Worm (Caenorhabditis elegans): ENCODE measurements around the gene sru-30.

The sru-30 gene

DNA sequence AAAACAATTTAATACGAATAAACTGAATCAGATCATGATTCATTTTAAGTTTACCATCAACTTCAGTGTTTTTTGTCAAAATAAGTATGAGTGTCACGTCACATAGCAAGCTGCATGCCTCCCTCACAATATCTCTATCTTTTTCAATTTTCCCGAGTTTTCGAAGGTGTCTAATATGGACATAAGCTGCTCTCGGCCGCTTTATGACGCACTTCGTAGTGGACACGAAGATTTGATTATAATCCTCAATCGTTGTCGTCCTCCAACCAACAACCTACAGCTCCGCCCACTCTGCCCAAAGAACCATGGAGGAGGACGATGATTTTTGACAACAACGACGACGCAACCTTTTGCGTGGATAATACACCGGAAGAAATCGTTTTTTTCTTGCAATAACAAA, 17.6 kb upstream of the sru-30 start:
- no peak for TF ChIP-seq ceh-31 (tag; optimal IDR thresholded peaks at IDR 0.05)
- peak; percentile 37 for TF ChIP-seq unc-42 (tag; optimal IDR thresholded peaks at IDR 0.05)
- no peak for TF ChIP-seq elt-4 (tag; optimal IDR thresholded peaks at IDR 0.05)
- TF ChIP-seq ceh-6 (GFP tag; optimal IDR thresholded peaks at IDR 0.05) = no peak

- no peak for TF ChIP-seq ceh-14 (tag; optimal IDR thresholded peaks at IDR 0.05)
- no peak for TF ChIP-seq pha-2 (tag; optimal IDR thresholded peaks at IDR 0.05)
- TF ChIP-seq ceh-19 (GFP tag; optimal IDR thresholded peaks at IDR 0.05) = no peak
- no peak for TF ChIP-seq hlh-15 (tag; optimal IDR thresholded peaks at IDR 0.05)
- TF ChIP-seq elt-4 (tag; optimal IDR thresholded peaks at IDR 0.05) = no peak
- TF ChIP-seq hlh-13 (GFP tag; optimal IDR thresholded peaks at IDR 0.05) = no peak
- TF ChIP-seq mec-3 (tag; optimal IDR thresholded peaks at IDR 0.05; ENCODE audit: borderline replicate concordance) = no peak
- no peak for TF ChIP-seq fkh-6 (tag; optimal IDR thresholded peaks at IDR 0.05)
- TF ChIP-seq hlh-6 (tag; optimal IDR thresholded peaks at IDR 0.05) = no peak
- TF ChIP-seq pag-3 (tag; optimal IDR thresholded peaks at IDR 0.05; ENCODE audit: borderline replicate concordance) = no peak
- TF ChIP-seq C38D4.7 (GFP tag; optimal IDR thresholded peaks at IDR 0.05) = no peak
These were observed 17.1 kb upstream of the sru-30 start, which contains the start of gene F46B6.9 for ce11 chrV:9796562-9796961. F46B6.9 (plus strand) TSS chrV:9796862.

DNA sequence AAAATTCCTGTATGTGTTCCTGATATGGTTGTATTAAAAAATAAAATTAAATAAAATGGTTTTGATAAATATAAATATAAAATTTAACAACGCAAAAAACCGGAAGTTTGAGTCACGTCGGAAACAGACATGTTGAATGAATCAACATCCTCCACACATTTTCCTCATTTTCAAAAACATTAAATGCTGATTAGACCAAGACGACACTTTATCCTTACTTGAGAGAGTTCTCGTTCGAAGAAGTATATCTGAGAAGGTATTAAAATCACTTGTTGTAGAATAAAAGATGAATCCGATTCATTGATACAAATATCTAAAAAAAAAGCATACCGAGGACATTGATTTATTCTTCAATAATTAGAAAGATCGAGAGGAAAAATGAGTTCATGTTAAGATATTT, 15.4 kb upstream of the sru-30 start:
- no peak for TF ChIP-seq fkh-10 (GFP tag; optimal IDR thresholded peaks at IDR 0.05)
- no peak for TF ChIP-seq elt-2 (tag; optimal IDR thresholded peaks at IDR 0.05)
- TF ChIP-seq ahr-1 (tag; optimal IDR thresholded peaks at IDR 0.05) = no peak
- TF ChIP-seq ceh-9 (tag; optimal IDR thresholded peaks at IDR 0.05) = no peak
- no peak for TF ChIP-seq pha-2 (tag; optimal IDR thresholded peaks at IDR 0.05)
- TF ChIP-seq C08G9.2 (tag; optimal IDR thresholded peaks at IDR 0.05) = no peak
- TF ChIP-seq syd-9 (tag; optimal IDR thresholded peaks at IDR 0.05) = no peak
- no peak for TF ChIP-seq sox-2 (GFP tag; IDR thresholded peaks at IDR 0.05)
- no peak for TF ChIP-seq zip-5 (tag; optimal IDR thresholded peaks at IDR 0.05)
- no peak for TF ChIP-seq tbx-7 (tag; optimal IDR thresholded peaks at IDR 0.05)
- TF ChIP-seq ceh-48 (tag; optimal IDR thresholded peaks at IDR 0.05) = no peak
- TF ChIP-seq hlh-8 (tag; optimal IDR thresholded peaks at IDR 0.05) = no peak
- TF ChIP-seq mec-3 (tag; optimal IDR thresholded peaks at IDR 0.05; ENCODE audit: borderline replicate concordance) = no peak
- no peak for TF ChIP-seq unc-55 (GFP tag; optimal IDR thresholded peaks at IDR 0.05)
- no peak for TF ChIP-seq gmeb-2 (tag; optimal IDR thresholded peaks at IDR 0.05)
- TF ChIP-seq hlh-6 (tag; optimal IDR thresholded peaks at IDR 0.05) = no peak
- TF ChIP-seq odd-2 (tag; optimal IDR thresholded peaks at IDR 0.05) = no peak

- TF ChIP-seq ceh-2 (tag; optimal IDR thresholded peaks at IDR 0.05) (no peak), hlh-8 (tag; optimal IDR thresholded peaks at IDR 0.05) (no peak), unc-3 (GFP tag; conservative IDR thresholded peaks at IDR 0.05) (no peak), unc-3 (tag; optimal IDR thresholded peaks at IDR 0.05) (no peak), hlh-30 (tag; optimal IDR thresholded peaks at IDR 0.05; ENCODE audit: insufficient read depth) (no peak), lim-6 (tag; optimal IDR thresholded peaks at IDR 0.05) (no peak), pax-1 (tag; optimal IDR thresholded peaks at IDR 0.05) (no peak), ceh-24 (tag; optimal IDR thresholded peaks at IDR 0.05) (no peak), T23F11.4 (GFP tag; optimal IDR thresholded peaks at IDR 0.05) (no peak), ceh-30 (tag; optimal IDR thresholded peaks at IDR 0.05) (no peak), mec-3 (tag; optimal IDR thresholded peaks at IDR 0.05; ENCODE audit: borderline replicate concordance) (no peak), gmeb-2 (tag; optimal IDR thresholded peaks at IDR 0.05) (no peak), pqm-1 (tag; optimal IDR thresholded peaks at IDR 0.05) (no peak), madf-2 (tag; optimal IDR thresholded peaks at IDR 0.05) (no peak)
These were observed 14.6 kb upstream of the sru-30 start, which contains the start of gene F46B6.13 for ce11 chrV:9799076-9799475. F46B6.13 (minus strand) TSS chrV:9799176.

All from whole organism, late embryonic.